Worm (Caenorhabditis elegans) whole organism, L1 larva: ENCODE measurements around the gene arp-11.
A peak's percentile ranks its signal among the peaks of the same experiment; 100 is the strongest.

ENCODE experiments used
- C16A3.4 ChIP-seq: fragments of 150-350 bp; optimal IDR thresholded peaks from 2 replicates; lab custom pipeline; 2014; ENCODE audit warnings: missing biosample characterization, missing genetic modification characterization
- F16B12.6 ChIP-seq: fragments of 150-350 bp; optimal IDR thresholded peaks from 2 replicates; lab custom pipeline; 2014; ENCODE audit warnings: missing biosample characterization, missing genetic modification characterization
- blmp-1 ChIP-seq: fragments of 150-350 bp; optimal IDR thresholded peaks from 2 replicates; lab custom pipeline; 2014; ENCODE audit warnings: missing biosample characterization, missing genetic modification characterization
- ceh-8 ChIP-seq: fragments of 200-800 bp; sonication (Bioruptor generic); optimal IDR thresholded peaks from 2 replicates; lab custom pipeline; 2018; ENCODE audit warnings: mild to moderate bottlenecking, missing genetic modification characterization, moderate library complexity, missing compliant biosample characterization
- ceh-82 ChIP-seq, 3 experiments: fragments of 150-350 bp in 1 of 3; sonication (generic microtip) in 2 of 3; optimal IDR thresholded peaks; 2 replicates each; lab custom pipeline; 2014 to 2017; ENCODE audit warnings: missing biosample characterization in 3 of 3, missing genetic modification characterization in 3 of 3
- ceh-88 ChIP-seq: fragments of 200-800 bp; sonication (Bioruptor generic); IDR thresholded peaks from 2 replicates; pipeline ENCODE4 v1.3.6; 2022; ENCODE audit warnings: missing genetic modification characterization, missing compliant biosample characterization
- dpl-1 ChIP-seq, 3 experiments: fragments of 150-350 bp in 2 of 3; sonication (generic microtip) in 1 of 3; optimal IDR thresholded peaks; 2 replicates each; lab custom pipeline; 2014 to 2017; ENCODE audit warnings: missing biosample characterization in 3 of 3, missing genetic modification characterization in 3 of 3, missing genetic modification reagents in 3 of 3
- dsc-1 ChIP-seq: sonication (generic microtip); optimal IDR thresholded peaks from 2 replicates; lab custom pipeline; 2016; ENCODE audit warnings: mild to moderate bottlenecking, missing genetic modification characterization, missing compliant biosample characterization
- efl-1 ChIP-seq, 4 experiments: fragments of 150-350 bp; optimal IDR thresholded peaks in 3 of 4; peaks in 1 of 4; 1 replicate in 1 of 4; 2 replicates in 3 of 4; lab custom pipeline; 2014; ENCODE audit warnings: missing biosample characterization in 2 of 4, missing genetic modification characterization in 2 of 4, missing genetic modification reagents in 2 of 4
- elt-3 ChIP-seq, 6 experiments: fragments of 150-350 bp in 1 of 6; sonication (generic microtip); optimal IDR thresholded peaks; 2 replicates each; lab custom pipeline; 2017 to 2018; ENCODE audit warnings: missing biosample characterization in 6 of 6, missing genetic modification characterization in 6 of 6, inconsistent platforms in 1 of 6
- fkh-8 ChIP-seq: sonication (generic microtip); optimal IDR thresholded peaks from 2 replicates; lab custom pipeline; 2016; ENCODE audit warnings: mild to moderate bottlenecking, missing genetic modification characterization, missing compliant biosample characterization
- fos-1 ChIP-seq: fragments of 150-350 bp; optimal IDR thresholded peaks from 2 replicates; lab custom pipeline; 2014; ENCODE audit warnings: missing biosample characterization, missing genetic modification characterization
- grh-1 ChIP-seq: fragments of 200-800 bp; sonication (Bioruptor generic); IDR thresholded peaks from 2 replicates; pipeline ENCODE4 v1.3.6; 2022; ENCODE audit warnings: missing genetic modification reagents, missing genetic modification characterization, missing compliant biosample characterization
- irx-1 ChIP-seq: sonication (generic microtip); optimal IDR thresholded peaks from 2 replicates; lab custom pipeline; 2016; ENCODE audit warnings: missing genetic modification characterization, missing compliant biosample characterization
- isw-1 ChIP-seq: fragments of 200-800 bp; sonication (Bioruptor generic); IDR thresholded peaks from 2 replicates; pipeline ENCODE4 v1.3.6; 2022; ENCODE audit warnings: missing genetic modification characterization, missing compliant biosample characterization
- jun-1 ChIP-seq: fragments of 150-350 bp; optimal IDR thresholded peaks from 2 replicates; lab custom pipeline; 2014; ENCODE audit warnings: missing biosample characterization, missing genetic modification reagents, missing genetic modification characterization
- lin-13 ChIP-seq: fragments of 150-350 bp; optimal IDR thresholded peaks from 2 replicates; lab custom pipeline; 2014; ENCODE audit warnings: missing biosample characterization, missing genetic modification reagents, missing genetic modification characterization
- lin-14 ChIP-seq: fragments of 200-800 bp; sonication (Bioruptor generic); optimal IDR thresholded peaks from 2 replicates; lab custom pipeline; 2018; ENCODE audit warnings: mild to moderate bottlenecking, missing genetic modification characterization, moderate library complexity, missing compliant biosample characterization
- lin-15B ChIP-seq: fragments of 150-350 bp; sonication (generic microtip); optimal IDR thresholded peaks from 3 replicates; lab custom pipeline; 2014; ENCODE audit warnings: missing biosample characterization, missing genetic modification characterization
- lin-35 ChIP-seq, 2 experiments: fragments of 150-350 bp; optimal IDR thresholded peaks; 2 replicates each; lab custom pipeline; 2014; ENCODE audit warnings: missing biosample characterization in 2 of 2, missing genetic modification characterization in 2 of 2, missing genetic modification reagents in 2 of 2
- lsy-2 ChIP-seq, 2 experiments: fragments of 150-350 bp; optimal IDR thresholded peaks; 2 replicates each; lab custom pipeline; 2014; ENCODE audit warnings: missing biosample characterization in 2 of 2, missing genetic modification characterization in 2 of 2
- mab-9 ChIP-seq: fragments of 200-800 bp; sonication (Bioruptor generic); IDR thresholded peaks from 2 replicates; pipeline ENCODE4 v1.3.6; 2022; ENCODE audit warnings: missing genetic modification reagents, missing genetic modification characterization, missing compliant biosample characterization
- mdl-1 ChIP-seq, 2 experiments: fragments of 150-350 bp; optimal IDR thresholded peaks; 2 replicates each; lab custom pipeline; 2014 to 2017; ENCODE audit warnings: missing biosample characterization in 2 of 2, missing genetic modification characterization in 2 of 2, inconsistent platforms in 1 of 2
- mep-1 ChIP-seq: fragments of 150-350 bp; optimal IDR thresholded peaks from 2 replicates; lab custom pipeline; 2014; ENCODE audit warnings: missing biosample characterization, missing genetic modification characterization
- nhr-19 ChIP-seq: fragments of 200-800 bp; sonication (Bioruptor generic); conservative IDR thresholded peaks from 2 replicates; pipeline ENCODE4 v1.3.6; 2022; ENCODE audit warnings: missing genetic modification characterization, missing compliant biosample characterization
- nhr-20 ChIP-seq: sonication (generic microtip); optimal IDR thresholded peaks from 2 replicates; lab custom pipeline; 2016; ENCODE audit warnings: mild to moderate bottlenecking, missing genetic modification characterization, missing compliant biosample characterization
- nhr-47 ChIP-seq: sonication (generic microtip); optimal IDR thresholded peaks from 2 replicates; lab custom pipeline; 2016; ENCODE audit warnings: mild to moderate bottlenecking, missing genetic modification characterization, moderate library complexity, missing compliant biosample characterization
- nhr-71 ChIP-seq: sonication (generic microtip); optimal IDR thresholded peaks from 2 replicates; lab custom pipeline; 2016; ENCODE audit warnings: mild to moderate bottlenecking, missing genetic modification characterization, moderate library complexity, missing compliant biosample characterization
- nhr-77 ChIP-seq: fragments of 150-350 bp; optimal IDR thresholded peaks from 2 replicates; lab custom pipeline; 2014; ENCODE audit warnings: missing biosample characterization, missing genetic modification characterization
- nhr-85 ChIP-seq: sonication (generic microtip); peaks from one replicate; lab custom pipeline; 2016; ENCODE audit warnings: missing genetic modification characterization, inconsistent platforms, missing compliant biosample characterization
- nhr-90 ChIP-seq: sonication (generic microtip); optimal IDR thresholded peaks from 2 replicates; lab custom pipeline; 2016; ENCODE audit warnings: mild to moderate bottlenecking, missing genetic modification characterization, missing compliant biosample characterization; ENCODE audit not compliant: poor library complexity
- pax-3 ChIP-seq: fragments of 200-800 bp; sonication (Bioruptor generic); optimal IDR thresholded peaks from 2 replicates; lab custom pipeline; 2018; ENCODE audit warnings: mild to moderate bottlenecking, missing genetic modification characterization, moderate library complexity, missing compliant biosample characterization
- rnt-1 ChIP-seq: sonication (generic microtip); optimal IDR thresholded peaks from 2 replicates; lab custom pipeline; 2016; ENCODE audit warnings: mild to moderate bottlenecking, missing genetic modification characterization, moderate library complexity, missing compliant biosample characterization
- skn-1 ChIP-seq: fragments of 150-350 bp; optimal IDR thresholded peaks from 2 replicates; lab custom pipeline; 2014; ENCODE audit warnings: missing biosample characterization, missing genetic modification characterization
- snu-23 ChIP-seq: sonication (generic microtip); optimal IDR thresholded peaks from 2 replicates; lab custom pipeline; 2016; ENCODE audit warnings: missing genetic modification characterization, missing compliant biosample characterization
- swsn-7 ChIP-seq: sonication (generic microtip); optimal IDR thresholded peaks from 2 replicates; lab custom pipeline; 2016; ENCODE audit warnings: missing genetic modification characterization, missing compliant biosample characterization
- tbx-2 ChIP-seq: sonication (generic microtip); optimal IDR thresholded peaks from 2 replicates; lab custom pipeline; 2016; ENCODE audit warnings: missing genetic modification characterization, missing compliant biosample characterization
- unc-130 ChIP-seq: fragments of 150-350 bp; optimal IDR thresholded peaks from 2 replicates; lab custom pipeline; 2017; ENCODE audit warnings: missing biosample characterization, missing genetic modification characterization, inconsistent platforms
- unc-86 ChIP-seq: sonication (generic microtip); optimal IDR thresholded peaks from 2 replicates; lab custom pipeline; 2016; ENCODE audit warnings: missing genetic modification characterization, missing compliant biosample characterization
- unc-98 ChIP-seq: fragments of 200-800 bp; sonication (Bioruptor generic); IDR thresholded peaks from 2 replicates; pipeline ENCODE4 v1.3.6; 2022; ENCODE audit warnings: missing genetic modification characterization, missing compliant biosample characterization
- vab-15 ChIP-seq: sonication (generic microtip); optimal IDR thresholded peaks from 2 replicates; lab custom pipeline; 2017; ENCODE audit warnings: missing genotype, mild to moderate bottlenecking, missing genetic modification characterization, missing compliant biosample characterization
- xbp-1 ChIP-seq: sonication (generic microtip); optimal IDR thresholded peaks from 2 replicates; lab custom pipeline; 2016; ENCODE audit warnings: missing genetic modification characterization, missing compliant biosample characterization
- ztf-11 ChIP-seq, 2 experiments: sonication (generic microtip); optimal IDR thresholded peaks; 2 replicates each; lab custom pipeline; 2016 to 2017; ENCODE audit warnings: missing genetic modification characterization in 2 of 2, missing biosample characterization in 1 of 2, missing compliant biosample characterization in 1 of 2

The arp-11 gene

DNA sequence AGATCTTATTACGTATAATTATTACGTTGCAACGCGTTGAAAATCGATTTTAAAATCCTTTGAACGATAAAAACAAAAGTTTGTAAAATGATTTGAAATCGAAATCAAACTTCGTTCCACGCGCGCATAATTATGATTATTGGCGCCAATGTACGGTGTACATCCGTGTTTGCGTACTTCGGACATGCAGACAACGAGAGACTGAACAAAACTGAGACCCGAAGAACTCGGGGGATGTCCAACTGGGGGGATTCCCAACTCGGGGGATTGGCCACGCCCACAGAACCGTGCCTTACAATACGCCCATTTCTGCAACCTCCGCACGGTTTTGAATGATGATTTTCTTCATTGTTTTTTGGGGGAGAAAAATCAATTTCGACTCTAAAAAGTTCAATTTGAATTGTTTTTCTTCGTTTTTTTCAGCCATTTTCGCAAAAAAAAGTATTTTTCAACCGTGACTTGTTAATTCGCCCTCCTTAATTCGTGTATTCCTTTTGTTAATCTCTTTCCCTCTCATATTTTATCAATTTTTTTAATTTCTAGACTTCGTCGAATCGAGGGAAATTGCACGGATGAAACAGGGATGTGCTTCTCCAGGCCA, 44.9 kb upstream of the arp-11 start, which contains the start of gene F20D12.12:
TSS of gene F20D12.12 (plus strand) at position 542 of the 601 bp plus-strand sequence.
- TF ChIP-seq elt-3 (tag; optimal IDR thresholded peaks at IDR 0.05; lab: Kevin White, UChicago) (peak in 1 of 6 experiments; percentile 25), dpl-1 (GFP tag; optimal IDR thresholded peaks at IDR 0.05; lab: Kevin White, UChicago) (peak; percentile 43 to 65 (median 64)), pax-3 (tag; lab: Kevin White, UChicago) (peak; percentile 54), lin-35 (GFP tag; optimal IDR thresholded peaks at IDR 0.05; lab: Kevin White, UChicago) (peak; percentile 47 to 80), dsc-1 (tag; lab: Kevin White, UChicago) (peak; percentile 35), swsn-7 (tag; lab: Kevin White, UChicago) (peak; percentile 64), lin-15B (tag; lab: Kevin White, UChicago) (peak; percentile 46), ztf-11 (tag; optimal IDR thresholded peaks at IDR 0.05; lab: Kevin White, UChicago) (peak in 1 of 2 experiments; percentile 48), skn-1 (tag; lab: Kevin White, UChicago) (peak; percentile 45), xbp-1 (tag; lab: Kevin White, UChicago) (peak; percentile 53), unc-98 (GFP tag; lab: Robert Waterston, UW) (peak; percentile 69; the same call in 1 of the 2 replicates), nhr-77 (tag; lab: Kevin White, UChicago) (peak; percentile 39), nhr-71 (peak; percentile 84), nhr-20 (tag; lab: Kevin White, UChicago) (peak; percentile 75), grh-1 (GFP tag; lab: Robert Waterston, UW) (peak; percentile 71), mdl-1 (tag; optimal IDR thresholded peaks at IDR 0.05; lab: Kevin White, UChicago) (peak in 1 of 2 experiments; percentile 45), F16B12.6 (tag; lab: Kevin White, UChicago) (peak; percentile 88), tbx-2 (peak; percentile 69), mab-9 (GFP tag; lab: Robert Waterston, UW) (peak; percentile 73), nhr-90 (tag; lab: Kevin White, UChicago) (peak; percentile 39), rnt-1 (peak; percentile 81), lin-14 (GFP tag; lab: Kevin White, UChicago) (peak; percentile 76), nhr-19 (GFP tag; lab: Robert Waterston, UW) (peak; percentile 91), blmp-1 (tag; lab: Kevin White, UChicago) (peak; percentile 52), unc-86 (peak; percentile 49), isw-1 (peak; percentile 91), irx-1 (tag; lab: Kevin White, UChicago) (peak; percentile 19), snu-23 (GFP tag; lab: Kevin White, UChicago) (peak; percentile 75), C16A3.4 (tag; lab: Kevin White, UChicago) (peak; percentile 69), nhr-85 (tag; lab: Kevin White, UChicago) (peak; percentile 68), nhr-47 (tag; lab: Kevin White, UChicago) (peak; percentile 73), lsy-2 (tag; optimal IDR thresholded peaks at IDR 0.05; lab: Kevin White, UChicago) (peak; percentile 88 to 98), jun-1 (peak; percentile 39), fkh-8 (tag; lab: Kevin White, UChicago) (peak; percentile 75), fos-1 (tag; lab: Kevin White, UChicago) (peak; percentile 16), ceh-82 (tag; optimal IDR thresholded peaks at IDR 0.05; lab: Kevin White, UChicago) (peak; percentile 17 to 77 (median 32)), efl-1 (optimal IDR thresholded peaks at IDR 0.05; lab: Kevin White, UChicago) (peak; percentile 69 to 78), efl-1 (GFP tag; optimal IDR thresholded peaks at IDR 0.05 in 1 of 2; lab: Kevin White, UChicago) (peak; percentile 62 to 96), unc-130 (tag; lab: Kevin White, UChicago) (peak; percentile 57), ceh-88 (GFP tag; lab: Robert Waterston, UW) (peak; percentile 87), ceh-8 (GFP tag; lab: Kevin White, UChicago) (peak; percentile 28), lin-13 (GFP tag; lab: Kevin White, UChicago) (peak; percentile 76), mep-1 (tag; lab: Kevin White, UChicago) (peak; percentile 67), vab-15 (peak; percentile 32)
